Fruit fly (Drosophila melanogaster): ENCODE data around the gene COX5A.

Gene COX5A

dm6 chr3R:11820148-11820547 is 989 bp downstream of the COX5A start:
- TF ChIP-seq h (optimal IDR thresholded peaks at IDR 0.05) (no peak), ttk (optimal IDR thresholded peaks at IDR 0.05) (no peak), Sin3A (optimal IDR thresholded peaks at IDR 0.05) (no peak), insv (optimal IDR thresholded peaks at IDR 0.05) (no peak), psq (optimal IDR thresholded peaks at IDR 0.05) (no peak), Myc (optimal IDR thresholded peaks at IDR 0.05) (no peak)

- TF ChIP-seq h (optimal IDR thresholded peaks at IDR 0.05) (no peak), psq (optimal IDR thresholded peaks at IDR 0.05) (no peak), insv (optimal IDR thresholded peaks at IDR 0.05) (no peak), Myc (optimal IDR thresholded peaks at IDR 0.05) (no peak), ttk (optimal IDR thresholded peaks at IDR 0.05) (no peak), Sin3A (optimal IDR thresholded peaks at IDR 0.05) (no peak)
Observed at dm6 chr3R:11821800-11822199, 2.6 kb downstream of the COX5A start.

- TF ChIP-seq Sin3A (optimal IDR thresholded peaks at IDR 0.05): no peak
- TF ChIP-seq Myc (optimal IDR thresholded peaks at IDR 0.05): no peak
- TF ChIP-seq h (optimal IDR thresholded peaks at IDR 0.05): no peak
- TF ChIP-seq psq (optimal IDR thresholded peaks at IDR 0.05): no peak
- no peak for TF ChIP-seq ttk (optimal IDR thresholded peaks at IDR 0.05)
- TF ChIP-seq insv (optimal IDR thresholded peaks at IDR 0.05): no peak
Observed at dm6 chr3R:11822266-11822665, 3.1 kb downstream of the COX5A start, which contains the start of gene Kyat. Gene Kyat, minus strand, starts transcription at chr3R:11822493.

dm6 chr3R:11830757-11831586 is 11.8 kb downstream of the COX5A start:
- TF ChIP-seq Myc (optimal IDR thresholded peaks at IDR 0.05) (no peak), Sin3A (optimal IDR thresholded peaks at IDR 0.05) (no peak), h (optimal IDR thresholded peaks at IDR 0.05) (no peak), ttk (optimal IDR thresholded peaks at IDR 0.05) (no peak), psq (optimal IDR thresholded peaks at IDR 0.05) (no peak)

- no peak for TF ChIP-seq Myc (optimal IDR thresholded peaks at IDR 0.05)
- TF ChIP-seq psq (optimal IDR thresholded peaks at IDR 0.05): no peak
- no peak for TF ChIP-seq Sin3A (optimal IDR thresholded peaks at IDR 0.05)
- TF ChIP-seq ttk (optimal IDR thresholded peaks at IDR 0.05): no peak
- no peak for TF ChIP-seq insv (optimal IDR thresholded peaks at IDR 0.05)
- no peak for TF ChIP-seq h (optimal IDR thresholded peaks at IDR 0.05)
Observed at dm6 chr3R:11833406-11833805, 14.2 kb downstream of the COX5A start.

dm6 chr3R:11847379-11847778 is 28.2 kb downstream of the COX5A start:
- TF ChIP-seq h (optimal IDR thresholded peaks at IDR 0.05) (no peak), insv (optimal IDR thresholded peaks at IDR 0.05) (no peak), Myc (optimal IDR thresholded peaks at IDR 0.05) (no peak), psq (optimal IDR thresholded peaks at IDR 0.05) (no peak), ttk (optimal IDR thresholded peaks at IDR 0.05) (no peak), Sin3A (optimal IDR thresholded peaks at IDR 0.05) (no peak)

dm6 chr3R:11849378-11850249 is 30.5 kb downstream of the COX5A start:
- no peak for TF ChIP-seq Sin3A (optimal IDR thresholded peaks at IDR 0.05)
- TF ChIP-seq insv (optimal IDR thresholded peaks at IDR 0.05): no peak

dm6 chr3R:11850917-11851897 is 32.0 kb downstream of the COX5A start:
- TF ChIP-seq insv (optimal IDR thresholded peaks at IDR 0.05) (no peak), Myc (optimal IDR thresholded peaks at IDR 0.05) (no peak), h (optimal IDR thresholded peaks at IDR 0.05) (no peak), psq (optimal IDR thresholded peaks at IDR 0.05) (no peak), ttk (optimal IDR thresholded peaks at IDR 0.05) (no peak), Sin3A (optimal IDR thresholded peaks at IDR 0.05) (no peak)

dm6 chr3R:11851939-11852338 is 32.8 kb downstream of the COX5A start:
- no peak for TF ChIP-seq insv (optimal IDR thresholded peaks at IDR 0.05)
- TF ChIP-seq ttk (optimal IDR thresholded peaks at IDR 0.05): no peak
- TF ChIP-seq psq (optimal IDR thresholded peaks at IDR 0.05): no peak
- TF ChIP-seq h (optimal IDR thresholded peaks at IDR 0.05): no peak
- no peak for TF ChIP-seq Myc (optimal IDR thresholded peaks at IDR 0.05)
- no peak for TF ChIP-seq Sin3A (optimal IDR thresholded peaks at IDR 0.05)

dm6 chr3R:11855156-11855555 is 36.0 kb downstream of the COX5A start:
- no peak for TF ChIP-seq Sin3A (optimal IDR thresholded peaks at IDR 0.05)
- TF ChIP-seq psq (optimal IDR thresholded peaks at IDR 0.05): no peak
- TF ChIP-seq h (optimal IDR thresholded peaks at IDR 0.05): no peak
- TF ChIP-seq Myc (optimal IDR thresholded peaks at IDR 0.05): no peak
- no peak for TF ChIP-seq insv (optimal IDR thresholded peaks at IDR 0.05)
- no peak for TF ChIP-seq ttk (optimal IDR thresholded peaks at IDR 0.05)

- TF ChIP-seq h (optimal IDR thresholded peaks at IDR 0.05) (no peak), insv (optimal IDR thresholded peaks at IDR 0.05) (no peak), psq (optimal IDR thresholded peaks at IDR 0.05) (no peak), Sin3A (optimal IDR thresholded peaks at IDR 0.05) (no peak), Myc (optimal IDR thresholded peaks at IDR 0.05) (no peak), ttk (optimal IDR thresholded peaks at IDR 0.05) (no peak)
Observed at dm6 chr3R:11856295-11856694, 37.1 kb downstream of the COX5A start.

All from Kc167 (cell line).